Worm (Caenorhabditis elegans) whole organism, L2 larva: ENCODE results near the gene C17H11.2.

Experiments used
- C34F6.9 ChIP-seq: fragments of 150-350 bp; optimal IDR thresholded peaks from 2 replicates; lab custom pipeline; 2014; ENCODE audit warnings: missing biosample characterization, missing genetic modification characterization
- F13H6.1 ChIP-seq: sonication (generic microtip); optimal IDR thresholded peaks from 2 replicates; lab custom pipeline; 2016; ENCODE audit warnings: missing genetic modification characterization, missing compliant biosample characterization
- R02D3.7 ChIP-seq: fragments of 150-350 bp; optimal IDR thresholded peaks from 2 replicates; lab custom pipeline; 2014; ENCODE audit warnings: missing biosample characterization, missing genetic modification characterization
- Y55F3AM.14 ChIP-seq: fragments of 200-800 bp; sonication (Bioruptor generic); optimal IDR thresholded peaks from 2 replicates; lab custom pipeline; 2018; ENCODE audit warnings: mild to moderate bottlenecking, missing genetic modification characterization, missing compliant biosample characterization
- ZK546.5 ChIP-seq: sonication (generic microtip); optimal IDR thresholded peaks from 2 replicates; lab custom pipeline; 2017; ENCODE audit warnings: missing biosample characterization, missing genetic modification characterization
- alr-1 ChIP-seq: fragments of 150-350 bp; optimal IDR thresholded peaks from 2 replicates; lab custom pipeline; 2014; ENCODE audit warnings: missing biosample characterization, missing genetic modification characterization
- aly-2 ChIP-seq: fragments of 150-350 bp; optimal IDR thresholded peaks from 2 replicates; lab custom pipeline; 2014; ENCODE audit warnings: missing biosample characterization, missing genetic modification characterization
- ama-1 ChIP-seq: fragments of 150-350 bp; optimal IDR thresholded peaks from 2 replicates; lab custom pipeline; 2018; ENCODE audit warnings: inconsistent platforms
- ceh-16 ChIP-seq: fragments of 150-350 bp; optimal IDR thresholded peaks from 2 replicates; lab custom pipeline; 2014; ENCODE audit warnings: missing biosample characterization, missing genetic modification characterization
- ceh-82 ChIP-seq: fragments of 150-350 bp; optimal IDR thresholded peaks from 2 replicates; lab custom pipeline; 2014; ENCODE audit warnings: missing biosample characterization, missing genetic modification characterization
- crh-2 ChIP-seq: sonication (generic microtip); optimal IDR thresholded peaks from 2 replicates; lab custom pipeline; 2017; ENCODE audit warnings: missing biosample characterization, missing genetic modification characterization
- dmd-4 ChIP-seq: sonication (generic microtip); optimal IDR thresholded peaks from 2 replicates; lab custom pipeline; 2017; ENCODE audit warnings: missing biosample characterization, missing genetic modification characterization
- egl-27 ChIP-seq: sonication (generic microtip); optimal IDR thresholded peaks from 3 replicates; lab custom pipeline; 2017; ENCODE audit warnings: missing biosample characterization, missing genetic modification reagents, missing genetic modification characterization
- elt-1 ChIP-seq: fragments of 150-350 bp; optimal IDR thresholded peaks from 2 replicates; lab custom pipeline; 2014; ENCODE audit warnings: missing biosample characterization, missing genetic modification characterization
- fos-1 ChIP-seq: fragments of 150-350 bp; optimal IDR thresholded peaks from 2 replicates; lab custom pipeline; 2014; ENCODE audit warnings: missing biosample characterization, missing genetic modification characterization
- gmeb-1 ChIP-seq: fragments of 150-350 bp; optimal IDR thresholded peaks from 2 replicates; lab custom pipeline; 2014; ENCODE audit warnings: missing biosample characterization, missing genetic modification characterization
- lin-11 ChIP-seq: fragments of 150-350 bp; sonication (generic microtip); optimal IDR thresholded peaks from 2 replicates; lab custom pipeline; 2014; ENCODE audit warnings: missing biosample characterization, missing genetic modification characterization, inconsistent platforms, mixed read lengths
- lin-13 ChIP-seq: fragments of 150-350 bp; optimal IDR thresholded peaks from 2 replicates; lab custom pipeline; 2014; ENCODE audit warnings: missing biosample characterization, missing genetic modification reagents, missing genetic modification characterization
- lin-39 ChIP-seq: fragments of 150-350 bp; optimal IDR thresholded peaks from 2 replicates; lab custom pipeline; 2014; ENCODE audit warnings: missing biosample characterization, missing genetic modification reagents, missing genetic modification characterization
- lsy-2 ChIP-seq, 2 experiments: fragments of 150-350 bp in 1 of 2; sonication (generic microtip) in 1 of 2; optimal IDR thresholded peaks; 2 replicates each; lab custom pipeline; 2014 to 2017; ENCODE audit warnings: missing biosample characterization in 2 of 2, missing genetic modification characterization in 2 of 2
- mab-5 ChIP-seq: fragments of 150-350 bp; optimal IDR thresholded peaks from 2 replicates; lab custom pipeline; 2014; ENCODE audit warnings: missing biosample characterization, missing genetic modification characterization
- mdl-1 ChIP-seq, 2 experiments: fragments of 150-350 bp in 1 of 2; sonication (generic microtip) in 1 of 2; optimal IDR thresholded peaks; 2 replicates each; lab custom pipeline; 2017; ENCODE audit warnings: missing biosample characterization in 2 of 2, missing genetic modification characterization in 2 of 2
- nhr-11 ChIP-seq: fragments of 150-350 bp; optimal IDR thresholded peaks from 2 replicates; lab custom pipeline; 2014; ENCODE audit warnings: missing biosample characterization, missing genetic modification characterization
- nhr-12 ChIP-seq: fragments of 150-350 bp; optimal IDR thresholded peaks from 2 replicates; lab custom pipeline; 2014; ENCODE audit warnings: missing biosample characterization, missing genetic modification characterization
- nhr-129 ChIP-seq: fragments of 150-350 bp; optimal IDR thresholded peaks from 2 replicates; lab custom pipeline; 2014; ENCODE audit warnings: missing biosample characterization, missing genetic modification characterization
- nhr-21 ChIP-seq: fragments of 150-350 bp; optimal IDR thresholded peaks from 2 replicates; lab custom pipeline; 2014; ENCODE audit warnings: missing biosample characterization, missing genetic modification characterization
- nhr-23 ChIP-seq: fragments of 150-350 bp; optimal IDR thresholded peaks from 2 replicates; lab custom pipeline; 2014; ENCODE audit warnings: missing biosample characterization, missing genetic modification reagents, missing genetic modification characterization
- nhr-237 ChIP-seq: fragments of 150-350 bp; optimal IDR thresholded peaks from 2 replicates; lab custom pipeline; 2014; ENCODE audit warnings: missing biosample characterization, missing genetic modification characterization
- nhr-25 ChIP-seq: fragments of 150-350 bp; sonication (generic microtip); optimal IDR thresholded peaks from 3 replicates; lab custom pipeline; 2014; ENCODE audit warnings: missing biosample characterization, missing genetic modification characterization
- nhr-6 ChIP-seq: fragments of 150-350 bp; optimal IDR thresholded peaks from 2 replicates; lab custom pipeline; 2014; ENCODE audit warnings: missing biosample characterization, missing genetic modification characterization
- sem-4 ChIP-seq: fragments of 150-350 bp; optimal IDR thresholded peaks from 2 replicates; lab custom pipeline; 2014; ENCODE audit warnings: missing biosample characterization, missing genetic modification reagents, missing genetic modification characterization
- skn-1 ChIP-seq: sonication (generic microtip); optimal IDR thresholded peaks from 2 replicates; lab custom pipeline; 2017; ENCODE audit warnings: missing biosample characterization, missing genetic modification characterization
- sma-3 ChIP-seq: sonication (generic microtip); optimal IDR thresholded peaks from 2 replicates; lab custom pipeline; 2016; ENCODE audit warnings: missing genetic modification reagents, missing genetic modification characterization, missing compliant biosample characterization
- sma-9 ChIP-seq, 2 experiments: fragments of 150-350 bp in 1 of 2; sonication (generic microtip) in 1 of 2; optimal IDR thresholded peaks; 2 replicates each; lab custom pipeline; 2014 to 2016; ENCODE audit warnings: missing genetic modification characterization in 2 of 2, mild to moderate bottlenecking in 1 of 2, missing biosample characterization in 1 of 2, missing compliant biosample characterization in 1 of 2, missing genetic modification reagents in 1 of 2, moderate library complexity in 1 of 2
- unc-55 ChIP-seq: fragments of 150-350 bp; sonication (generic microtip); optimal IDR thresholded peaks from 3 replicates; lab custom pipeline; 2014; ENCODE audit warnings: missing biosample characterization, missing genetic modification reagents, missing genetic modification characterization
- unc-62 ChIP-seq: fragments of 150-350 bp; optimal IDR thresholded peaks from 2 replicates; lab custom pipeline; 2014; ENCODE audit warnings: missing biosample characterization, missing genetic modification reagents, missing genetic modification characterization
- zag-1 ChIP-seq: fragments of 150-350 bp; optimal IDR thresholded peaks from 2 replicates; lab custom pipeline; 2014; ENCODE audit warnings: missing biosample characterization, missing genetic modification characterization
- ztf-1 ChIP-seq: fragments of 200-800 bp; sonication (Bioruptor generic); conservative IDR thresholded peaks from 2 replicates; pipeline ENCODE4 v1.3.6; 2022; ENCODE audit warnings: missing genetic modification characterization, missing compliant biosample characterization
- ztf-11 ChIP-seq: sonication (generic microtip); optimal IDR thresholded peaks from 2 replicates; lab custom pipeline; 2017; ENCODE audit warnings: missing biosample characterization, missing genetic modification characterization
- ztf-4 ChIP-seq: fragments of 150-350 bp; optimal IDR thresholded peaks from 2 replicates; lab custom pipeline; 2014; ENCODE audit warnings: missing biosample characterization, missing genetic modification characterization

Gene C17H11.2

ce11 chrX:8156502-8156901 lies 13.2 kb upstream of the C17H11.2 start:
- peak in 1 of 2 experiments; percentile 32 for TF ChIP-seq lsy-2 (tag; optimal IDR thresholded peaks at IDR 0.05; lab: Kevin White, UChicago)
- no peak for TF ChIP-seq ztf-1
- peak; percentile 45 for TF ChIP-seq sma-9 (GFP tag; optimal IDR thresholded peaks at IDR 0.05; lab: Kevin White, UChicago)
- TF ChIP-seq sma-9 (tag; optimal IDR thresholded peaks at IDR 0.05; lab: Kevin White, UChicago), result no peak
- TF ChIP-seq ceh-82 (tag; lab: Kevin White, UChicago), result no peak
- no peak for TF ChIP-seq mdl-1 (tag; optimal IDR thresholded peaks at IDR 0.05; lab: Kevin White, UChicago)
- TF ChIP-seq gmeb-1 (tag; lab: Kevin White, UChicago), result peak; percentile 63
- TF ChIP-seq elt-1, result no peak
- peak; percentile 38 for TF ChIP-seq fos-1 (tag; lab: Kevin White, UChicago)
- TF ChIP-seq sem-4 (tag; lab: Kevin White, UChicago), result no peak
- TF ChIP-seq nhr-129, result peak; percentile 48
- TF ChIP-seq C34F6.9 (tag; lab: Kevin White, UChicago), result no peak
- TF ChIP-seq dmd-4 (tag; lab: Kevin White, UChicago), result no peak
- peak; percentile 28 for TF ChIP-seq lin-13 (GFP tag; lab: Kevin White, UChicago)
- TF ChIP-seq nhr-25 (tag; lab: Kevin White, UChicago), result peak; percentile 2
- TF ChIP-seq crh-2 (tag; lab: Kevin White, UChicago), result peak; percentile 50
- TF ChIP-seq sma-3 (GFP tag; lab: Kevin White, UChicago), result peak; percentile 37
- TF ChIP-seq F13H6.1 (tag; lab: Kevin White, UChicago), result peak; percentile 15
- no peak for TF ChIP-seq nhr-12 (tag; lab: Kevin White, UChicago)
- TF ChIP-seq nhr-21 (tag; lab: Kevin White, UChicago), result peak; percentile 21
- TF ChIP-seq ztf-11, result no peak
- no peak for TF ChIP-seq egl-27 (tag; lab: Kevin White, UChicago)
- TF ChIP-seq lin-11 (tag; lab: Kevin White, UChicago), result no peak
- peak; percentile 16 for TF ChIP-seq ceh-16
- TF ChIP-seq ZK546.5 (tag; lab: Kevin White, UChicago), result no peak
- TF ChIP-seq nhr-237 (tag; lab: Kevin White, UChicago), result no peak
- TF ChIP-seq alr-1 (tag; lab: Kevin White, UChicago), result no peak

ce11 chrX:8157132-8157531 lies 12.6 kb upstream of the C17H11.2 start:
- TF ChIP-seq crh-2 (tag; lab: Kevin White, UChicago) (peak; percentile 24), nhr-6 (tag; lab: Kevin White, UChicago) (no peak), sma-9 (GFP tag; optimal IDR thresholded peaks at IDR 0.05; lab: Kevin White, UChicago) (peak; percentile 13), sma-9 (tag; optimal IDR thresholded peaks at IDR 0.05; lab: Kevin White, UChicago) (no peak), ztf-11 (no peak), C34F6.9 (tag; lab: Kevin White, UChicago) (peak; percentile 39), unc-55 (GFP tag; lab: Kevin White, UChicago) (peak; percentile 52), nhr-129 (peak; percentile 70), nhr-25 (tag; lab: Kevin White, UChicago) (no peak), lsy-2 (tag; optimal IDR thresholded peaks at IDR 0.05; lab: Kevin White, UChicago) (peak in 1 of 2 experiments; percentile 50), dmd-4 (tag; lab: Kevin White, UChicago) (no peak), F13H6.1 (tag; lab: Kevin White, UChicago) (no peak), lin-13 (GFP tag; lab: Kevin White, UChicago) (peak; percentile 3)

ce11 chrX:8158975-8159813 lies 10.5 kb upstream of the C17H11.2 start, which contains the start of gene hil-3:
Gene hil-3, plus strand, starts transcription at chrX:8159169.
- TF ChIP-seq lsy-2 (tag; optimal IDR thresholded peaks at IDR 0.05; lab: Kevin White, UChicago), result peak in 1 of 2 experiments; percentile 45
- no peak for TF ChIP-seq ZK546.5 (tag; lab: Kevin White, UChicago)
- TF ChIP-seq nhr-25 (tag; lab: Kevin White, UChicago), result peak; percentile 56
- TF ChIP-seq sem-4 (tag; lab: Kevin White, UChicago), result peak; percentile 11
- TF ChIP-seq sma-9 (GFP tag; optimal IDR thresholded peaks at IDR 0.05; lab: Kevin White, UChicago), result peak; percentile 39
- TF ChIP-seq sma-9 (tag; optimal IDR thresholded peaks at IDR 0.05; lab: Kevin White, UChicago), result no peak
- peak; percentile 52 for TF ChIP-seq C34F6.9 (tag; lab: Kevin White, UChicago)
- TF ChIP-seq unc-55 (GFP tag; lab: Kevin White, UChicago), result peak; percentile 66
- peak; percentile 58 for TF ChIP-seq nhr-129
- peak; percentile 22 for TF ChIP-seq ceh-16
- no peak for TF ChIP-seq nhr-21 (tag; lab: Kevin White, UChicago)
- TF ChIP-seq lin-13 (GFP tag; lab: Kevin White, UChicago), result peak; percentile 11

- TF ChIP-seq nhr-129 (peak; percentile 75), ZK546.5 (tag; lab: Kevin White, UChicago) (no peak), skn-1 (tag; lab: Kevin White, UChicago) (no peak), unc-62 (GFP tag; lab: Kevin White, UChicago) (no peak), gmeb-1 (tag; lab: Kevin White, UChicago) (no peak), F13H6.1 (tag; lab: Kevin White, UChicago) (no peak), ama-1 (lab: Kevin White, UChicago) (peak; percentile 16), zag-1 (tag; lab: Kevin White, UChicago) (no peak), mdl-1 (tag; optimal IDR thresholded peaks at IDR 0.05; lab: Kevin White, UChicago) (no peak), Y55F3AM.14 (no peak), ztf-4 (tag; lab: Kevin White, UChicago) (no peak), crh-2 (tag; lab: Kevin White, UChicago) (no peak), R02D3.7 (no peak), nhr-23 (tag; lab: Kevin White, UChicago) (no peak), nhr-11 (no peak), alr-1 (tag; lab: Kevin White, UChicago) (no peak), lin-39 (no peak), lsy-2 (tag; optimal IDR thresholded peaks at IDR 0.05; lab: Kevin White, UChicago) (peak in 1 of 2 experiments; percentile 13), ceh-16 (no peak), egl-27 (tag; lab: Kevin White, UChicago) (no peak), ztf-1 (no peak), mab-5 (tag; lab: Kevin White, UChicago) (peak; percentile 59), aly-2 (tag; lab: Kevin White, UChicago) (no peak)
Measured at ce11 chrX:8160016-8160415, 9.7 kb upstream of the C17H11.2 start.
